Worm (Caenorhabditis elegans) whole organism, L1 larva: ENCODE results near the gene srh-200.

Source experiments
- ceh-82 ChIP-seq, 3 experiments: fragments of 150-350 bp in 1 of 3; sonication (generic microtip) in 2 of 3; optimal IDR thresholded peaks; 2 replicates each; lab custom pipeline; 2014 to 2017; ENCODE audit warnings: missing biosample characterization in 3 of 3, missing genetic modification characterization in 3 of 3
- elt-2 ChIP-seq: sonication (generic microtip); optimal IDR thresholded peaks from 2 replicates; lab custom pipeline; 2016; ENCODE audit warnings: missing genetic modification characterization, mild to moderate bottlenecking, inconsistent platforms, missing compliant biosample characterization, missing genetic modification reagents
- fos-1 ChIP-seq: fragments of 150-350 bp; optimal IDR thresholded peaks from 2 replicates; lab custom pipeline; 2014; ENCODE audit warnings: missing biosample characterization, missing genetic modification characterization
- lin-35 ChIP-seq, 2 experiments: fragments of 150-350 bp; optimal IDR thresholded peaks; 2 replicates each; lab custom pipeline; 2014; ENCODE audit warnings: missing biosample characterization in 2 of 2, missing genetic modification characterization in 2 of 2, missing genetic modification reagents in 2 of 2
- lin-39 ChIP-seq: fragments of 150-350 bp; optimal IDR thresholded peaks from 2 replicates; lab custom pipeline; 2014; ENCODE audit warnings: missing biosample characterization, missing genetic modification reagents, missing genetic modification characterization
- mdl-1 ChIP-seq, 2 experiments: fragments of 150-350 bp; optimal IDR thresholded peaks; 2 replicates each; lab custom pipeline; 2014 to 2017; ENCODE audit warnings: missing biosample characterization in 2 of 2, missing genetic modification characterization in 2 of 2, inconsistent platforms in 1 of 2
- nhr-71 ChIP-seq: sonication (generic microtip); optimal IDR thresholded peaks from 2 replicates; lab custom pipeline; 2016; ENCODE audit warnings: mild to moderate bottlenecking, missing genetic modification characterization, moderate library complexity, missing compliant biosample characterization
- pag-3 ChIP-seq: sonication (generic microtip); optimal IDR thresholded peaks from 2 replicates; lab custom pipeline; 2017; ENCODE audit warnings: missing genetic modification characterization, mild to moderate bottlenecking, missing compliant biosample characterization, antibody characterized with exemption, borderline replicate concordance; ENCODE audit not compliant: insufficient read depth
- skn-1 ChIP-seq: fragments of 150-350 bp; optimal IDR thresholded peaks from 2 replicates; lab custom pipeline; 2014; ENCODE audit warnings: missing biosample characterization, missing genetic modification characterization
- tlp-1 ChIP-seq: fragments of 150-350 bp; optimal IDR thresholded peaks from 2 replicates; lab custom pipeline; 2014; ENCODE audit warnings: missing biosample characterization, missing genetic modification characterization
- xbp-1 ChIP-seq: sonication (generic microtip); optimal IDR thresholded peaks from 2 replicates; lab custom pipeline; 2016; ENCODE audit warnings: missing genetic modification characterization, missing compliant biosample characterization

- TF ChIP-seq mdl-1 (tag; optimal IDR thresholded peaks at IDR 0.05; lab: Kevin White, UChicago) (no peak), pag-3 (tag; lab: Kevin White, UChicago) (no peak), lin-35 (GFP tag; optimal IDR thresholded peaks at IDR 0.05; lab: Kevin White, UChicago) (no peak), fos-1 (tag; lab: Kevin White, UChicago) (no peak), ceh-82 (tag; optimal IDR thresholded peaks at IDR 0.05; lab: Kevin White, UChicago) (no peak), skn-1 (no peak), elt-2 (no peak), tlp-1 (tag; lab: Kevin White, UChicago) (no peak), lin-39 (no peak), xbp-1 (tag; lab: Kevin White, UChicago) (no peak), nhr-71 (tag; lab: Kevin White, UChicago) (no peak)
Observed at ce11 chrV:7637801-7638200, 15.7 kb downstream of the srh-200 start, which contains the start of gene clec-45.
